Fruit fly (Drosophila melanogaster): ENCODE measurements around the gene CG3792.

dm6 chr2L:4936325-4936869, 40.7 kb upstream of the CG3792 start, which contains the start of gene hoe2:
- TF ChIP-seq Hr83 (GFP tag; optimal IDR thresholded peaks at IDR 0.05; ENCODE audit: poor library complexity, severe bottlenecking) (no peak), dsf (GFP tag; optimal IDR thresholded peaks at IDR 0.05; ENCODE audit: borderline replicate concordance) (no peak), lola (GFP tag; optimal IDR thresholded peaks at IDR 0.05) (no peak), Dfd (GFP tag; optimal IDR thresholded peaks at IDR 0.05) (no peak), Hr78 (GFP tag; optimal IDR thresholded peaks at IDR 0.05) (no peak), pan (optimal IDR thresholded peaks at IDR 0.05) (no peak), Mio (GFP tag; optimal IDR thresholded peaks at IDR 0.05) (no peak), br (GFP tag; optimal IDR thresholded peaks at IDR 0.05) (no peak), jim (GFP tag; optimal IDR thresholded peaks at IDR 0.05) (no peak)
